Worm (Caenorhabditis elegans) whole organism, young adult: ENCODE results near the gene pals-30.
"Not testable (repeated sequence)": the region's sequence is repeated elsewhere in the genome, so short reads cannot be mapped to it uniquely, and the experiment has no call there.

Source experiments
- C06A6.2 ChIP-seq: fragments of 200-800 bp; sonication (Bioruptor generic); conservative IDR thresholded peaks from 2 replicates; pipeline ENCODE4 v1.3.6; 2022; ENCODE audit warnings: missing genetic modification characterization, missing compliant biosample characterization
- F22D6.2 ChIP-seq: sonication (generic microtip); optimal IDR thresholded peaks from 2 replicates; lab custom pipeline; 2016; ENCODE audit warnings: mild to moderate bottlenecking, missing genetic modification characterization, missing compliant biosample characterization
- F23B12.7 ChIP-seq: sonication (generic microtip); optimal IDR thresholded peaks from 2 replicates; lab custom pipeline; 2017; ENCODE audit warnings: missing genetic modification characterization, mild to moderate bottlenecking, missing compliant biosample characterization, antibody characterized with exemption, moderate library complexity; ENCODE audit not compliant: insufficient read depth
- F57C9.4 ChIP-seq: sonication (generic microtip); optimal IDR thresholded peaks from 2 replicates; lab custom pipeline; 2017; ENCODE audit warnings: mild to moderate bottlenecking, missing genetic modification characterization, missing compliant biosample characterization
- Y67H2A.10 ChIP-seq: fragments of 200-800 bp; sonication (Bioruptor generic); conservative IDR thresholded peaks from 2 replicates; pipeline ENCODE4 v1.3.6; 2022; ENCODE audit warnings: missing genetic modification reagents, missing genetic modification characterization, missing compliant biosample characterization
- Y95B8A.8 ChIP-seq: fragments of 200-800 bp; sonication (Bioruptor generic); IDR thresholded peaks from 2 replicates; pipeline ENCODE4 v1.3.6; 2022; ENCODE audit warnings: missing genetic modification reagents, missing genetic modification characterization, missing compliant biosample characterization
- ZK185.1 ChIP-seq: sonication (generic microtip); optimal IDR thresholded peaks from 2 replicates; lab custom pipeline; 2016; ENCODE audit warnings: mild to moderate bottlenecking, missing genetic modification characterization, missing compliant biosample characterization; ENCODE audit not compliant: poor library complexity, severe bottlenecking
- akir-1 ChIP-seq: fragments of 200-800 bp; sonication (Bioruptor generic); optimal IDR thresholded peaks from 2 replicates; lab custom pipeline; 2018; ENCODE audit warnings: mild to moderate bottlenecking, missing genetic modification characterization, moderate library complexity, missing compliant biosample characterization
- aptf-3 ChIP-seq: fragments of 200-800 bp; sonication (Bioruptor generic); IDR thresholded peaks from 2 replicates; pipeline ENCODE4 v1.3.6; 2022; ENCODE audit warnings: missing genetic modification characterization, missing compliant biosample characterization
- atf-7 ChIP-seq: sonication (generic microtip); optimal IDR thresholded peaks from 2 replicates; lab custom pipeline; 2017; ENCODE audit warnings: mild to moderate bottlenecking, missing genetic modification characterization, missing compliant biosample characterization
- attf-6 ChIP-seq: fragments of 200-800 bp; sonication (Bioruptor generic); IDR thresholded peaks from 2 replicates; pipeline ENCODE4 v1.3.6; 2022; ENCODE audit warnings: missing genetic modification reagents, missing genetic modification characterization, missing compliant biosample characterization
- bed-2 ChIP-seq: fragments of 200-800 bp; sonication (Bioruptor generic); IDR thresholded peaks from 2 replicates; pipeline ENCODE4 v1.3.6; 2022; ENCODE audit warnings: missing genetic modification reagents, missing genetic modification characterization, missing compliant biosample characterization
- cebp-1 ChIP-seq, 2 experiments: fragments of 200-800 bp in 1 of 2; sonication (Bioruptor generic) in 1 of 2; sonication (generic microtip) in 1 of 2; IDR thresholded peaks in 1 of 2; optimal IDR thresholded peaks in 1 of 2; 2 replicates each; pipeline versions ENCODE4 v1.3.6 to Lab custom; 2017 to 2022; ENCODE audit warnings: missing compliant biosample characterization in 2 of 2, missing genetic modification characterization in 2 of 2, mild to moderate bottlenecking in 1 of 2, missing genetic modification reagents in 1 of 2, moderate library complexity in 1 of 2
- ceh-100 ChIP-seq: fragments of 200-800 bp; sonication (Bioruptor generic); IDR thresholded peaks from 2 replicates; pipeline ENCODE4 v1.3.6; 2022; ENCODE audit warnings: missing genetic modification reagents, missing genetic modification characterization, missing compliant biosample characterization
- ceh-79 ChIP-seq: sonication (generic microtip); optimal IDR thresholded peaks from 2 replicates; lab custom pipeline; 2017; ENCODE audit warnings: mild to moderate bottlenecking, missing genetic modification characterization, missing compliant biosample characterization
- ceh-91 ChIP-seq: fragments of 200-800 bp; sonication (Bioruptor generic); IDR thresholded peaks from 2 replicates; pipeline ENCODE4 v1.3.6; 2022; ENCODE audit warnings: missing genetic modification reagents, missing genetic modification characterization, missing compliant biosample characterization
- egl-44 ChIP-seq: fragments of 200-800 bp; sonication (Bioruptor generic); IDR thresholded peaks from 2 replicates; pipeline ENCODE4 v1.3.6; 2022; ENCODE audit warnings: missing genetic modification reagents, missing genetic modification characterization, missing compliant biosample characterization
- egrh-3 ChIP-seq: fragments of 200-800 bp; sonication (Bioruptor generic); IDR thresholded peaks from 2 replicates; pipeline ENCODE4 v1.3.6; 2022; ENCODE audit warnings: missing genetic modification reagents, missing genetic modification characterization, missing compliant biosample characterization
- ets-4 ChIP-seq: fragments of 200-800 bp; sonication (Bioruptor generic); optimal IDR thresholded peaks from 2 replicates; lab custom pipeline; 2018; ENCODE audit warnings: mild to moderate bottlenecking, missing genetic modification characterization, missing compliant biosample characterization
- hrde-1 ChIP-seq: sonication (generic microtip); optimal IDR thresholded peaks from 2 replicates; lab custom pipeline; 2016; ENCODE audit warnings: missing genetic modification characterization, mild to moderate bottlenecking, missing compliant biosample characterization, moderate library complexity, missing genotype, missing genetic modification reagents, borderline replicate concordance
- let-607 ChIP-seq, 2 experiments: fragments of 200-800 bp in 1 of 2; sonication (Bioruptor generic) in 1 of 2; sonication (generic microtip) in 1 of 2; optimal IDR thresholded peaks; 2 replicates each; lab custom pipeline; 2016 to 2018; ENCODE audit warnings: mild to moderate bottlenecking in 2 of 2, missing compliant biosample characterization in 2 of 2, missing genetic modification characterization in 2 of 2, moderate library complexity in 2 of 2, missing genotype in 1 of 2
- lin-40 ChIP-seq: sonication (generic microtip); optimal IDR thresholded peaks from 2 replicates; lab custom pipeline; 2016; ENCODE audit warnings: missing genetic modification characterization, mild to moderate bottlenecking, missing compliant biosample characterization, missing genotype, missing genetic modification reagents
- lin-54 ChIP-seq: fragments of 200-800 bp; sonication (Bioruptor generic); optimal IDR thresholded peaks from 2 replicates; lab custom pipeline; 2018; ENCODE audit warnings: mild to moderate bottlenecking, missing genetic modification characterization, missing compliant biosample characterization
- lsy-27 ChIP-seq: sonication (generic microtip); optimal IDR thresholded peaks from 2 replicates; lab custom pipeline; 2017; ENCODE audit warnings: missing genetic modification characterization, mild to moderate bottlenecking, missing compliant biosample characterization, antibody characterized with exemption, missing genotype, borderline replicate concordance; ENCODE audit not compliant: insufficient read depth
- madf-10 ChIP-seq: sonication (generic microtip); optimal IDR thresholded peaks from 2 replicates; lab custom pipeline; 2016; ENCODE audit warnings: mild to moderate bottlenecking, missing genetic modification characterization, missing compliant biosample characterization
- nhr-80 ChIP-seq: sonication (generic microtip); optimal IDR thresholded peaks from 2 replicates; lab custom pipeline; 2016; ENCODE audit warnings: missing genetic modification characterization, missing compliant biosample characterization
- nhr-90 ChIP-seq: sonication (generic microtip); optimal IDR thresholded peaks from 2 replicates; lab custom pipeline; 2016; ENCODE audit warnings: missing genotype, mild to moderate bottlenecking, missing genetic modification characterization, missing compliant biosample characterization
- pbrm-1 ChIP-seq: fragments of 200-800 bp; sonication (Bioruptor generic); IDR thresholded peaks from 2 replicates; pipeline ENCODE4 v1.3.6; 2022; ENCODE audit warnings: missing genetic modification reagents, missing genetic modification characterization, missing compliant biosample characterization
- pha-4 ChIP-seq: fragments of 150-350 bp; sonication (generic microtip); optimal IDR thresholded peaks from 2 replicates; lab custom pipeline; 2014; ENCODE audit warnings: missing biosample characterization, missing genetic modification reagents, missing genetic modification characterization
- snpc-1.1 ChIP-seq: sonication (generic microtip); optimal IDR thresholded peaks from 2 replicates; lab custom pipeline; 2017; ENCODE audit warnings: missing genetic modification characterization, mild to moderate bottlenecking, missing compliant biosample characterization, antibody characterized with exemption, moderate library complexity, missing genotype, missing genetic modification reagents; ENCODE audit not compliant: insufficient read depth
- snpc-1.3 ChIP-seq: sonication (generic microtip); optimal IDR thresholded peaks from 2 replicates; lab custom pipeline; 2017; ENCODE audit warnings: missing genetic modification characterization, mild to moderate bottlenecking, missing compliant biosample characterization, antibody characterized with exemption, moderate library complexity, missing genotype, missing genetic modification reagents; ENCODE audit not compliant: insufficient read depth
- snpc-4 ChIP-seq, 5 experiments: fragments of 150-350 bp in 1 of 5; sonication (generic microtip) in 4 of 5; optimal IDR thresholded peaks; 2 replicates each; lab custom pipeline; 2014 to 2018; ENCODE audit warnings: missing genetic modification characterization in 5 of 5, missing biosample characterization in 3 of 5, antibody characterized with exemption in 2 of 5, mild to moderate bottlenecking in 2 of 5, missing compliant biosample characterization in 2 of 5, missing genotype in 2 of 5, moderate library complexity in 2 of 5, missing genetic modification reagents in 1 of 5
- somi-1 ChIP-seq: fragments of 200-800 bp; sonication (Bioruptor generic); optimal IDR thresholded peaks from 2 replicates; lab custom pipeline; 2018; ENCODE audit warnings: mild to moderate bottlenecking, missing genetic modification characterization, missing compliant biosample characterization
- tbp1 ChIP-seq: fragments of 200-800 bp; sonication (Bioruptor generic); optimal IDR thresholded peaks from 2 replicates; lab custom pipeline; 2018; ENCODE audit warnings: mild to moderate bottlenecking, missing genetic modification characterization, missing compliant biosample characterization
- tlf-1 ChIP-seq: fragments of 200-800 bp; sonication (Bioruptor generic); optimal IDR thresholded peaks from 2 replicates; lab custom pipeline; 2018; ENCODE audit warnings: mild to moderate bottlenecking, missing genetic modification characterization, missing compliant biosample characterization
- zfh-2 ChIP-seq: fragments of 200-800 bp; sonication (Bioruptor generic); conservative IDR thresholded peaks from 2 replicates; pipeline ENCODE4 v1.3.6; 2022; ENCODE audit warnings: missing genetic modification reagents, missing genetic modification characterization, missing compliant biosample characterization
- ztf-26 ChIP-seq: sonication (generic microtip); optimal IDR thresholded peaks from 2 replicates; lab custom pipeline; 2017; ENCODE audit warnings: missing genetic modification characterization, missing compliant biosample characterization
- ztf-3 ChIP-seq: fragments of 200-800 bp; sonication (Bioruptor generic); optimal IDR thresholded peaks from 2 replicates; lab custom pipeline; 2018; ENCODE audit warnings: mild to moderate bottlenecking, missing genetic modification characterization, missing compliant biosample characterization

Gene pals-30

DNA sequence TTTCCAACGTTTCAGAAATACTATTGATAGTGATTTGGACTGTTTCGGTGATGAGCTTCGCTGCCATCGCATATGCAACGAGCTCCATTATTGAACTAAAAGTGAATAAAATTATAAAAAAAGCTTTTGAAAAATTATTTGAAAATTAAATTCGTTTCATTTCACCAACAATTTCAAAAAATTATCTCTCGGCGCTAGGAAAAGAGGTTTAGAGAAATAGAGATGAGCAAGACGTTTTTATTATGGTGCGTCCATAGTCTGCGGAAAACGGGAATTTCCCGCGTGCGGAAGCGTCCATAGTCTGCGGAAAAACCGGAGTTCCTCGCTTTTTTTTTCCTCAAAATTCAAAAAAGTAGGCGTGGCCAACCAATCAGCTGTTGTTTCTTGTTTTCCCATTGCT lies at the start of gene pals-30:
TSS of gene pals-30 (minus strand) at position 101 of the 400 bp plus-strand sequence.
- TF ChIP-seq aptf-3 (GFP tag; lab: Robert Waterston, UW); pha-4 (tag; lab: Kevin White, UChicago); F57C9.4: not testable (repeated sequence)

ce11 chrIV:14599321-14599720 lies 47.6 kb upstream of the pals-30 start:
- TF ChIP-seq lsy-27 (no peak), attf-6 (GFP tag; lab: Robert Waterston, UW) (0 out of 2 replicates have a peak, but pooled peaks have one; percentile 14), snpc-1.1 (tag; lab: Kevin White, UChicago) (no peak), lin-54 (no peak), ceh-91 (no peak), ets-4 (no peak), ceh-79 (no peak), hrde-1 (no peak), bed-2 (GFP tag; lab: Robert Waterston, UW) (no peak)

DNA sequence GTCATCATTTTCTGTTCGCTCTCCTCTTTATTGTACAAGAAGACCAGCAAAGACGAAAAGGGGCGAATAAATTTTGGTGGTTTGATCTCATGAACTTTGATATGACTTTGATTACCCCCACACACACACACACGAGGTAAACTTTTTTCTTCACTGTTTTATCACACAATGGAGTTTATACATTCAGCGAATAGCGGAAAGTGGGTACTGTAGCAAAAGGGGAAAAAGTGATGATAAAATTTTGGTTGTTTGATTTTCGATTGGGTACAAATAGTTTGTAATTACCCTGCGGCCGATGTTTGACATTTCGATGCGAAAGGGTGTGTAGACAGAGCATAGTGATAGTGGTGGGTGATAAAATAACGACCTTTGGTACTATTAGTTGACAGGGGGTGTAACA lies 42.5 kb upstream of the pals-30 start:
- TF ChIP-seq zfh-2 (GFP tag; lab: Robert Waterston, UW) (no peak), snpc-4 (GFP tag; optimal IDR thresholded peaks at IDR 0.05; lab: Kevin White, UChicago) (no peak), snpc-4 (tag; optimal IDR thresholded peaks at IDR 0.05; lab: Kevin White, UChicago) (peak in 3 of 4 experiments; percentile 8 to 55 (median 48)), C06A6.2 (GFP tag; lab: Robert Waterston, UW) (peak; percentile 78; the same call in 1 of the 2 replicates), snpc-1.3 (tag; lab: Kevin White, UChicago) (no peak), ztf-26 (tag; lab: Kevin White, UChicago) (peak; percentile 89), F23B12.7 (tag; lab: Kevin White, UChicago) (peak; percentile 54), nhr-80 (tag; lab: Kevin White, UChicago) (peak; percentile 100), pbrm-1 (GFP tag; lab: Robert Waterston, UW) (0 out of 2 replicates have a peak, but pooled peaks have one; percentile 28), nhr-90 (tag; lab: Kevin White, UChicago) (peak; percentile 82), ztf-3 (peak; percentile 44), lin-54 (peak; percentile 55), atf-7 (tag; lab: Kevin White, UChicago) (peak; percentile 95), Y67H2A.10 (GFP tag; lab: Robert Waterston, UW) (no peak), lin-40 (tag; lab: Kevin White, UChicago) (peak; percentile 94), pha-4 (tag; lab: Kevin White, UChicago) (peak; percentile 45), somi-1 (peak; percentile 84), ceh-100 (no peak), madf-10 (tag; lab: Kevin White, UChicago) (peak; percentile 75), ZK185.1 (tag; lab: Kevin White, UChicago) (peak; percentile 75), tlf-1 (GFP tag; lab: Kevin White, UChicago) (peak; percentile 75), let-607 (tag; optimal IDR thresholded peaks at IDR 0.05; lab: Kevin White, UChicago) (peak in 1 of 2 experiments; percentile 82), ets-4 (peak; percentile 58), cebp-1 (GFP tag; IDR thresholded peaks at IDR 0.05; lab: Robert Waterston, UW) (peak; percentile 22; the same call in 1 of the 2 replicates), cebp-1 (tag; optimal IDR thresholded peaks at IDR 0.05; lab: Kevin White, UChicago) (no peak), tbp1 (GFP tag; lab: Kevin White, UChicago) (peak; percentile 46), akir-1 (GFP tag; lab: Kevin White, UChicago) (no peak), egl-44 (GFP tag; lab: Robert Waterston, UW) (no peak; the same call in 1 of the 2 replicates), F22D6.2 (tag; lab: Kevin White, UChicago) (peak; percentile 80), egrh-3 (0 out of 2 replicates have a peak, but pooled peaks have one; percentile 35), Y95B8A.8 (0 out of 2 replicates have a peak, but pooled peaks have one; percentile 23)
